Worm (Caenorhabditis elegans) whole organism, early embryonic: ENCODE results near the gene F56C4.2.

Source experiments
- F13C5.2 ChIP-seq: sonication (generic microtip); optimal IDR thresholded peaks from 2 replicates; lab custom pipeline; 2017; ENCODE audit warnings: mild to moderate bottlenecking, missing genetic modification characterization, inconsistent platforms, missing compliant biosample characterization
- aly-1 ChIP-seq: sonication (generic microtip); optimal IDR thresholded peaks from 2 replicates; lab custom pipeline; 2016; ENCODE audit warnings: missing genetic modification characterization, missing compliant biosample characterization
- ama-1 ChIP-seq: fragments of 150-350 bp; optimal IDR thresholded peaks from 2 replicates; lab custom pipeline; 2014
- ceh-36 ChIP-seq: sonication (generic microtip); optimal IDR thresholded peaks from 2 replicates; lab custom pipeline; 2016; ENCODE audit warnings: missing genetic modification characterization, inconsistent platforms, missing compliant biosample characterization
- ets-7 ChIP-seq: sonication (generic microtip); optimal IDR thresholded peaks from 2 replicates; lab custom pipeline; 2016; ENCODE audit warnings: missing genotype, missing genetic modification characterization, missing compliant biosample characterization
- flt-1 ChIP-seq: fragments of 200-800 bp; sonication (Bioruptor generic); IDR thresholded peaks from 2 replicates; pipeline ENCODE4 v1.3.6; 2022; ENCODE audit warnings: missing genetic modification characterization, missing compliant biosample characterization
- hmbx-1 ChIP-seq: sonication (generic microtip); optimal IDR thresholded peaks from 2 replicates; lab custom pipeline; 2016; ENCODE audit warnings: mild to moderate bottlenecking, missing genetic modification characterization, missing compliant biosample characterization
- hnd-1 ChIP-seq: sonication (generic microtip); optimal IDR thresholded peaks from 2 replicates; lab custom pipeline; 2016; ENCODE audit warnings: missing genetic modification characterization, missing compliant biosample characterization
- pes-1 ChIP-seq: fragments of 200-800 bp; sonication (Bioruptor generic); IDR thresholded peaks from 2 replicates; pipeline ENCODE4 v1.3.6; 2022; ENCODE audit warnings: missing genetic modification reagents, missing genetic modification characterization, missing compliant biosample characterization
- tbx-37 ChIP-seq: fragments of 200-800 bp; sonication (Bioruptor generic); conservative IDR thresholded peaks from 2 replicates; pipeline ENCODE4 v1.3.6; 2022; ENCODE audit warnings: missing genetic modification reagents, missing genetic modification characterization, missing compliant biosample characterization
- tra-4 ChIP-seq: sonication (generic microtip); optimal IDR thresholded peaks from 2 replicates; lab custom pipeline; 2017; ENCODE audit warnings: missing genetic modification characterization, missing compliant biosample characterization

DNA sequence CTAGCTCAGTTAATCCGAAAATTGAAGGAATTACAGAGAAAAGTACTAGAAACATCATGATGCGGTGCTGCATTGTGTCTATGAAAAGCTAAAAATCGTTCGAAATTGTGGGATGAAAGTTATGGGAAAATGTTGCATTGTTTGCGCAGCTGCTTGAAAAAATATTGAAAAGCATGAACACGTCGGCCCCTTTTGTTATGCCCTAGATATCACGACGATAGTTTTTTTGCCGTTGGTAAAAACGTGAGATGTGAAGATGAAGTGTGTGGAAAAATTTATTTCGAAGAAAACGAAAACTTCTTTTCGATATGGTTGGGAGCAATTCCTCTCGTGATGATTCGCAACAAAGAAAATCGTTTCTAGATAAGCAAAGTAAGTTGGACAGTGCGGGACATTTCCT lies 48.4 kb upstream of the F56C4.2 start, which contains the start of the genes C43F9.5 and nkb-2:
- TF ChIP-seq flt-1 (no peak), ama-1 (lab: Kevin White, UChicago) (no peak), F13C5.2 (tag; lab: Kevin White, UChicago) (no peak), hnd-1 (tag; lab: Kevin White, UChicago) (no peak), tra-4 (tag; lab: Kevin White, UChicago) (no peak), aly-1 (tag; lab: Kevin White, UChicago) (no peak), hmbx-1 (tag; lab: Kevin White, UChicago) (no peak), tbx-37 (GFP tag; lab: Robert Waterston, UW) (no peak), pes-1 (no peak), ets-7 (tag; lab: Kevin White, UChicago) (no peak), ceh-36 (tag; lab: Kevin White, UChicago) (no peak)
